Worm (Caenorhabditis elegans) whole organism, midembryonic: ENCODE measurements around the gene Y48A6B.3.

ENCODE experiments used
- T22C8.4 ChIP-seq: fragments of 200-800 bp; sonication (Bioruptor generic); IDR thresholded peaks from 2 replicates; pipeline ENCODE4 v1.3.6; 2022; ENCODE audit warnings: missing genetic modification characterization, missing compliant biosample characterization
- cog-1 ChIP-seq: sonication (generic microtip); optimal IDR thresholded peaks from 2 replicates; lab custom pipeline; 2016; ENCODE audit warnings: missing genetic modification characterization, missing compliant biosample characterization
- klf-2 ChIP-seq: fragments of 200-800 bp; sonication (Bioruptor generic); conservative IDR thresholded peaks from 2 replicates; pipeline ENCODE4 v1.3.6; 2022; ENCODE audit warnings: missing genetic modification reagents, missing genetic modification characterization, missing compliant biosample characterization
- med-1 ChIP-seq: sonication (generic microtip); optimal IDR thresholded peaks from 2 replicates; lab custom pipeline; 2017; ENCODE audit warnings: missing genetic modification characterization, mild to moderate bottlenecking, missing compliant biosample characterization, antibody characterized with exemption, missing genetic modification reagents; ENCODE audit not compliant: insufficient read depth
- ref-1 ChIP-seq: fragments of 200-800 bp; sonication (Bioruptor generic); conservative IDR thresholded peaks from 2 replicates; pipeline ENCODE4 v1.3.6; 2022; ENCODE audit warnings: missing genetic modification reagents, missing genetic modification characterization, missing compliant biosample characterization
- tab-1 ChIP-seq: fragments of 200-800 bp; sonication (Bioruptor generic); IDR thresholded peaks from 2 replicates; pipeline ENCODE4 v1.3.6; 2022; ENCODE audit warnings: missing genetic modification characterization, missing compliant biosample characterization
- ztf-23 ChIP-seq: fragments of 200-800 bp; sonication (Bioruptor generic); IDR thresholded peaks from 2 replicates; pipeline ENCODE4 v1.3.6; 2022; ENCODE audit warnings: missing genetic modification reagents, missing genetic modification characterization, missing compliant biosample characterization
- ztf-29 ChIP-seq: fragments of 200-800 bp; sonication (Bioruptor generic); IDR thresholded peaks from 2 replicates; pipeline ENCODE4 v1.3.6; 2022; ENCODE audit warnings: missing genetic modification reagents, missing genetic modification characterization, missing compliant biosample characterization

DNA sequence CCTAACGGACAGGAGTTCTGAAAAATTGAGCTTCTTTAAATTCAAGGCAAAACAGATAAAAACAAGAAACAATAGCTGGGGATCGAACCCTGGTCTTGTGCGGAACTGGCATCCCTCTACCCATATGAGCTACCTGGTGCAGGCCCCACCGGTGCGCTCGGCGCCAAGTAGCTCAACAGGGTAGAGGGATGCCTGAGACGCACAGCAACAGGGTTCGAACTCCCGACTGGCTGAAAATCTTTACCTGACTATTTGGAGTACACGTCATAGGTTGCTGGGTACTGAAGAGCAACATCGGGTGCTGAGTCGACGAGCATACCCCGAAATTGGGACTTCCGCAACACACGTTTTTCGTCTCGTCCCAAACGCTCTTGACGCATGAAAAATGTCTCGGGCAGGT lies 45.1 kb upstream of the Y48A6B.3 start:
- no peak for TF ChIP-seq ztf-29 (GFP tag; lab: Robert Waterston, UW)
- TF ChIP-seq cog-1 (tag; lab: Kevin White, UChicago): no peak
- no peak for TF ChIP-seq ref-1
- no peak for TF ChIP-seq T22C8.4
- no peak for TF ChIP-seq tab-1 (GFP tag; lab: Robert Waterston, UW)
- TF ChIP-seq med-1 (GFP tag; lab: Kevin White, UChicago): no peak
- TF ChIP-seq klf-2 (GFP tag; lab: Robert Waterston, UW): no peak
- no peak for TF ChIP-seq ztf-23 (GFP tag; lab: Robert Waterston, UW)
